Fruit fly (Drosophila melanogaster) Kc167 (cell line): ENCODE data around the gene Ilp3.

ENCODE experiments used
- Myc ChIP-seq: fragments of >200 bp; optimal IDR thresholded peaks from 2 replicates; lab custom pipeline; 2017; ENCODE audit warnings: missing external identifiers
- Sin3A ChIP-seq: fragments of >200 bp; optimal IDR thresholded peaks from 2 replicates; lab custom pipeline; 2018; ENCODE audit warnings: missing external identifiers
- h ChIP-seq: fragments of >200 bp; optimal IDR thresholded peaks from 3 replicates; lab custom pipeline; 2018; ENCODE audit warnings: missing external identifiers
- insv ChIP-seq: fragments of >200 bp; optimal IDR thresholded peaks from 3 replicates; lab custom pipeline; 2018; ENCODE audit warnings: missing external identifiers
- psq ChIP-seq: fragments of >200 bp; optimal IDR thresholded peaks from 2 replicates; lab custom pipeline; 2017; ENCODE audit warnings: missing external identifiers
- ttk ChIP-seq: sonication (Bioruptor generic); optimal IDR thresholded peaks from 2 replicates; lab custom pipeline; 2017; ENCODE audit warnings: missing external identifiers

Ilp3 gene

DNA sequence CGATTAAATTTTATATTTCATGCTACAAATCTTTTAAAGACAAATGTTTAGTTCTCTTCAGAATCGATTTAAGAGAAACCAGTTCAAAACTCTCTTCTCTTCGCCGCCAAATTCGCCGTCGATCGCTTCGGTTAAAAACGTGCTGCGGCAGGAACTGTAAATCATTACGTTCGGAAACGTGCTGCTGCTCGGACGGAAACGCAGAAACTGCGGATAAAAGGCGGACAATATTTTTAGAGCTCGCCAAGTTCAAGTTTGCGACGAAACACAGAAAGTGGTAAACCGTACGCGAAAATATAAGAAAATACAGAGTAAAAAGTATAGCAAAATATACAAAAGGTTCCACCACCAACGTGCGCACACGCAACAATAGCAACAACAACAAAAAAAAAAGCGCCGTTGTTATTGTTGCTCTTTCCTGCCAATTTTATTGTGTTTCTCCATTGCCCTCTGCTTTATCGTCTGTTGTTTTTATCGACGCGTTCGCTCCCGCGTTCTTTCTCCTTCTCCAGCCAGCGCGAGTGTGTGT, 38.5 kb downstream of the Ilp3 start, which contains the start of gene Ae2:
Gene Ae2 (plus strand): TSS at position 156 of the 529 bp plus-strand sequence.
- TF ChIP-seq Sin3A (lab: Kevin White, UChicago) (no peak), ttk (lab: Kevin White, UChicago) (no peak), h (no peak), insv (lab: Kevin White, UChicago) (no peak), psq (lab: Kevin White, UChicago) (no peak)

DNA sequence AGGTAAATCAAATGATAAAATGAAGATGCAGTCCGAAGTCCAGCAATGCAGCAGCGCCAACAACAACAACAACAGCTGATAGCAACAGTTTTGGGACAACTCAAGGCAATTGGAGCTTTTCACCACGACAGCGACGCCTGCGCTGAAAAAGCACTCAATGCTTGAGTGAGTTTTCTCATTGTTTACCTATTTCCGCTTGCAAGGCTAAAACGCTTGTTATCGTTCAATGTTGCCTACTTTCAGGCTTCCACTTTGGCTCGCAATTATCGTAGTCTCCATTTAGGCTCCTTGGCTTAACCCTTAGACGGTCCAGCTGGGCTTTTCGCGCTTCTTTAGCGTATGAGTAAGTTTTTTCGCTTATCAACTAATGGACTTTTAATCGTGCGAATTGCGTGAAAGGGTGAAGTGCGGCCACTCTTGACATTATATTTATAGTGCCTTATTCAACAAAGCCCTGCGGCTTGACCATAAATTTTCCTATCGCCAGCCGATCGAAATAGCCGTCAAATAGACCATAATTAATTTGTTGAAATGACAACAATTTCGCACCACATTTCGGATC, 39.8 kb downstream of the Ilp3 start:
- no peak for TF ChIP-seq ttk (lab: Kevin White, UChicago)
- no peak for TF ChIP-seq Myc (lab: Kevin White, UChicago)
- TF ChIP-seq Sin3A (lab: Kevin White, UChicago), result no peak
- no peak for TF ChIP-seq insv (lab: Kevin White, UChicago)
- no peak for TF ChIP-seq h
- TF ChIP-seq psq (lab: Kevin White, UChicago), result no peak

DNA sequence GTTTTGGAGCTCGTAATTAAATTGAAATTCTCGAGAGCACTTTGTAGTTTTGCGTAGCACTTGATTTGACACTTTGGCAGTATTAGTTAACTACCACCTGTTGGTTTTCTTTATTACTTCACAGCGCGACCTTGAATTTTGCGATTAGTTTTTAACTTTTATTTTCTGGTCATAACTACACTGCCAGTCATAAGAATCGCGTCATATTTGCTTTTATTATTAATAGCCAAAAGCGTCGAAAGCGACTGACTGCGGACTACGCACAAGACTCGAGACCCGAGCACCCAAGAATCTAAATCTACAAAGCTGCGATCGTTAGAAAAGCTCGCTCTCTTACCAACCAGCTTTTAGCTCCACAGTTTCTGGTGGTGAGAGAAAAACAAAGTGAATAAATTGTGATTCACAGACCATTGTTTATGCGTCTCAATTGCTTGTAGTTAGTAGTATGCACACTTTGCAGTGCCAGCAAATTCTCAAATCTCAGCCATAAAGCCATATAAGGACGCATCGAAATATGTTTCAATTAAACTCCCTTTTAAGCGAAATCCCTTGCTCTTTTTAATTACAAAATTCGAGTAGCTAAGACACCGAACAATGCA, 41.7 kb downstream of the Ilp3 start, which contains the start of gene CG42268:
Gene CG42268 (minus strand): TSS at position 245 of the 599 bp plus-strand sequence.
- TF ChIP-seq Sin3A (lab: Kevin White, UChicago) (no peak), insv (lab: Kevin White, UChicago) (no peak), Myc (lab: Kevin White, UChicago) (no peak), h (no peak), ttk (lab: Kevin White, UChicago) (no peak), psq (lab: Kevin White, UChicago) (no peak)

DNA sequence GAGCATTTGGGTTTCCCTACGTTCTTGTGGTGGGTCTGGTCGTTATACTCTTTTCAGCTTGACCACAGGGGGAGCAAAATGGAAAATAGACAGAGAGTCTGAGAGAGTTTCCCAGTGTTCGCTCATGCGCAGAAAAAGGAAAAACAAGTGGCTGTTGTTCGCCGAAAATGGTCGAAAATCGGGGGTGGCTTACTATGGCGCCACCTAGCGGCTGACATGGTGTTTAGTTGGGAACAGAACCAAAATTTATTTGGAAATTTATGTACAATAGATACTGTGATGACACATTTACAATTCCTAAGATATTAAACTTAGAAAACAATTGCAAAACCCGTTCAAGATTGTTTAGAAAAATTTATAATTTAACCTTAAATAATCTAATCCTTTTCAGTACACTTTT, 50.3 kb downstream of the Ilp3 start:
- TF ChIP-seq ttk (lab: Kevin White, UChicago) (no peak), h (no peak), insv (lab: Kevin White, UChicago) (no peak), Sin3A (lab: Kevin White, UChicago) (no peak), psq (lab: Kevin White, UChicago) (no peak), Myc (lab: Kevin White, UChicago) (no peak)
